Worm (Caenorhabditis elegans) whole organism, young adult: ENCODE data around the gene T10D4.11.

Source experiments
- C17E4.6 ChIP-seq: fragments of 200-800 bp; sonication (Bioruptor generic); IDR thresholded peaks from 2 replicates; pipeline ENCODE4 v1.3.6; 2022; ENCODE audit warnings: missing genetic modification reagents, missing genetic modification characterization, missing compliant biosample characterization
- D2030.7 ChIP-seq: fragments of 200-800 bp; sonication (Bioruptor generic); IDR thresholded peaks from 2 replicates; pipeline ENCODE4 v1.3.6; 2022; ENCODE audit warnings: missing genetic modification reagents, missing genetic modification characterization, missing compliant biosample characterization
- F33H1.4 ChIP-seq: fragments of 200-800 bp; sonication (Bioruptor generic); IDR thresholded peaks from 2 replicates; pipeline ENCODE4 v1.3.6; 2022; ENCODE audit warnings: missing genetic modification reagents, missing genetic modification characterization, missing compliant biosample characterization
- F49E8.2 ChIP-seq: sonication (generic microtip); optimal IDR thresholded peaks from 3 replicates; lab custom pipeline; 2017; ENCODE audit warnings: missing genetic modification characterization, mild to moderate bottlenecking, missing compliant biosample characterization, antibody characterized with exemption, moderate library complexity; ENCODE audit not compliant: insufficient read depth
- F55B11.4 ChIP-seq: sonication (generic microtip); optimal IDR thresholded peaks from 2 replicates; lab custom pipeline; 2016; ENCODE audit warnings: missing compliant biosample characterization, missing genetic modification characterization, borderline replicate concordance; ENCODE audit not compliant: insufficient read depth
- K11D2.4 ChIP-seq: fragments of 200-800 bp; sonication (Bioruptor generic); IDR thresholded peaks from 2 replicates; pipeline ENCODE4 v1.3.6; 2022; ENCODE audit warnings: missing genetic modification reagents, missing genetic modification characterization, missing compliant biosample characterization
- Y53F4B.3 ChIP-seq: fragments of 200-800 bp; sonication (Bioruptor generic); IDR thresholded peaks from 2 replicates; pipeline ENCODE4 v1.3.6; 2022; ENCODE audit warnings: missing genetic modification reagents, missing genetic modification characterization, missing compliant biosample characterization
- Y67H2A.10 ChIP-seq: fragments of 200-800 bp; sonication (Bioruptor generic); conservative IDR thresholded peaks from 2 replicates; pipeline ENCODE4 v1.3.6; 2022; ENCODE audit warnings: missing genetic modification reagents, missing genetic modification characterization, missing compliant biosample characterization
- ama-1 ChIP-seq, 3 experiments: fragments of 150-350 bp in 1 of 3; sonication (generic microtip) in 2 of 3; optimal IDR thresholded peaks; 2 replicates each; lab custom pipeline; 2014 to 2018; ENCODE audit warnings: missing biosample characterization in 2 of 3, missing genetic modification characterization in 2 of 3, missing genetic modification reagents in 2 of 3
- attf-3 ChIP-seq: fragments of 200-800 bp; sonication (Bioruptor generic); conservative IDR thresholded peaks from 2 replicates; pipeline ENCODE4 v1.3.6; 2022; ENCODE audit warnings: missing genetic modification reagents, missing genetic modification characterization, missing compliant biosample characterization
- bed-2 ChIP-seq: fragments of 200-800 bp; sonication (Bioruptor generic); IDR thresholded peaks from 2 replicates; pipeline ENCODE4 v1.3.6; 2022; ENCODE audit warnings: missing genetic modification reagents, missing genetic modification characterization, missing compliant biosample characterization
- ccch-3 ChIP-seq: fragments of 200-800 bp; sonication (Bioruptor generic); optimal IDR thresholded peaks from 2 replicates; lab custom pipeline; 2018; ENCODE audit warnings: mild to moderate bottlenecking, missing genetic modification characterization, missing compliant biosample characterization
- cebp-2 ChIP-seq: fragments of 200-800 bp; sonication (Bioruptor generic); IDR thresholded peaks from 2 replicates; pipeline ENCODE4 v1.3.6; 2022; ENCODE audit warnings: missing genetic modification characterization, missing compliant biosample characterization
- ceh-40 ChIP-seq: fragments of 200-800 bp; sonication (Bioruptor generic); IDR thresholded peaks from 2 replicates; pipeline ENCODE4 v1.3.6; 2022; ENCODE audit warnings: missing genetic modification characterization, missing compliant biosample characterization
- ceh-58 ChIP-seq: fragments of 200-800 bp; sonication (Bioruptor generic); IDR thresholded peaks from 2 replicates; pipeline ENCODE4 v1.3.6; 2022; ENCODE audit warnings: missing genetic modification characterization, missing compliant biosample characterization
- ceh-91 ChIP-seq: fragments of 200-800 bp; sonication (Bioruptor generic); IDR thresholded peaks from 2 replicates; pipeline ENCODE4 v1.3.6; 2022; ENCODE audit warnings: missing genetic modification reagents, missing genetic modification characterization, missing compliant biosample characterization
- chd-7 ChIP-seq: sonication (generic microtip); optimal IDR thresholded peaks from 2 replicates; lab custom pipeline; 2016; ENCODE audit warnings: mild to moderate bottlenecking, missing genetic modification characterization, moderate library complexity, missing compliant biosample characterization
- dox-1 ChIP-seq: fragments of 200-800 bp; sonication (Bioruptor generic); IDR thresholded peaks from 2 replicates; pipeline ENCODE4 v1.3.6; 2022; ENCODE audit warnings: missing genetic modification reagents, missing genetic modification characterization, missing compliant biosample characterization
- efl-1 ChIP-seq: fragments of 150-350 bp; optimal IDR thresholded peaks from 2 replicates; lab custom pipeline; 2014; ENCODE audit warnings: missing biosample characterization, missing genetic modification reagents, missing genetic modification characterization
- egrh-3 ChIP-seq: fragments of 200-800 bp; sonication (Bioruptor generic); IDR thresholded peaks from 2 replicates; pipeline ENCODE4 v1.3.6; 2022; ENCODE audit warnings: missing genetic modification reagents, missing genetic modification characterization, missing compliant biosample characterization
- hmg-1.2 ChIP-seq: fragments of 200-800 bp; sonication (Bioruptor generic); IDR thresholded peaks from 2 replicates; pipeline ENCODE4 v1.3.6; 2022; ENCODE audit warnings: missing genetic modification reagents, missing genetic modification characterization, missing compliant biosample characterization
- hsf-1 ChIP-seq: fragments of 200-800 bp; sonication (Bioruptor generic); IDR thresholded peaks from 2 replicates; pipeline ENCODE4 v1.3.6; 2022; ENCODE audit warnings: missing genetic modification reagents, missing genetic modification characterization, missing compliant biosample characterization
- lag-1 ChIP-seq: fragments of 200-800 bp; sonication (Bioruptor generic); IDR thresholded peaks from 2 replicates; pipeline ENCODE4 v1.3.6; 2022; ENCODE audit warnings: missing genetic modification reagents, missing genetic modification characterization, missing compliant biosample characterization
- let-526 ChIP-seq: fragments of 200-800 bp; sonication (Bioruptor generic); IDR thresholded peaks from 2 replicates; pipeline ENCODE4 v1.3.6; 2022; ENCODE audit warnings: missing genetic modification reagents, missing genetic modification characterization, missing compliant biosample characterization
- let-607 ChIP-seq, 2 experiments: fragments of 200-800 bp in 1 of 2; sonication (Bioruptor generic) in 1 of 2; sonication (generic microtip) in 1 of 2; optimal IDR thresholded peaks; 2 replicates each; lab custom pipeline; 2016 to 2018; ENCODE audit warnings: mild to moderate bottlenecking in 2 of 2, missing compliant biosample characterization in 2 of 2, missing genetic modification characterization in 2 of 2, moderate library complexity in 2 of 2, missing genotype in 1 of 2
- nhr-179 ChIP-seq: sonication (generic microtip); optimal IDR thresholded peaks from 2 replicates; lab custom pipeline; 2016; ENCODE audit warnings: mild to moderate bottlenecking, missing genetic modification characterization, missing compliant biosample characterization
- pbrm-1 ChIP-seq: fragments of 200-800 bp; sonication (Bioruptor generic); IDR thresholded peaks from 2 replicates; pipeline ENCODE4 v1.3.6; 2022; ENCODE audit warnings: missing genetic modification reagents, missing genetic modification characterization, missing compliant biosample characterization
- rpc-1 ChIP-seq, 2 experiments: fragments of 150-350 bp in 1 of 2; sonication (generic microtip) in 1 of 2; optimal IDR thresholded peaks; 2 replicates each; lab custom pipeline; 2014 to 2018; ENCODE audit warnings: missing biosample characterization in 1 of 2, missing genetic modification characterization in 1 of 2, missing genetic modification reagents in 1 of 2, missing genotype in 1 of 2
- sdz-38 ChIP-seq: sonication (generic microtip); optimal IDR thresholded peaks from 2 replicates; lab custom pipeline; 2016; ENCODE audit warnings: missing genotype, missing genetic modification characterization, missing compliant biosample characterization
- snpc-1.1 ChIP-seq: sonication (generic microtip); optimal IDR thresholded peaks from 2 replicates; lab custom pipeline; 2017; ENCODE audit warnings: missing genetic modification characterization, mild to moderate bottlenecking, missing compliant biosample characterization, antibody characterized with exemption, moderate library complexity, missing genotype, missing genetic modification reagents; ENCODE audit not compliant: insufficient read depth
- snpc-4 ChIP-seq, 5 experiments: fragments of 150-350 bp in 1 of 5; sonication (generic microtip) in 4 of 5; optimal IDR thresholded peaks; 2 replicates each; lab custom pipeline; 2014 to 2018; ENCODE audit warnings: missing genetic modification characterization in 5 of 5, missing biosample characterization in 3 of 5, antibody characterized with exemption in 2 of 5, mild to moderate bottlenecking in 2 of 5, missing compliant biosample characterization in 2 of 5, missing genotype in 2 of 5, moderate library complexity in 2 of 5, missing genetic modification reagents in 1 of 5
- somi-1 ChIP-seq: fragments of 200-800 bp; sonication (Bioruptor generic); optimal IDR thresholded peaks from 2 replicates; lab custom pipeline; 2018; ENCODE audit warnings: mild to moderate bottlenecking, missing genetic modification characterization, missing compliant biosample characterization
- sptf-2 ChIP-seq: fragments of 200-800 bp; sonication (Bioruptor generic); optimal IDR thresholded peaks from 2 replicates; lab custom pipeline; 2018; ENCODE audit warnings: mild to moderate bottlenecking, missing genetic modification characterization, missing compliant biosample characterization
- unc-62 ChIP-seq: fragments of 150-350 bp; optimal IDR thresholded peaks from 2 replicates; lab custom pipeline; 2014; ENCODE audit warnings: missing biosample characterization, missing genetic modification reagents, missing genetic modification characterization
- zfh-2 ChIP-seq: fragments of 200-800 bp; sonication (Bioruptor generic); conservative IDR thresholded peaks from 2 replicates; pipeline ENCODE4 v1.3.6; 2022; ENCODE audit warnings: missing genetic modification reagents, missing genetic modification characterization, missing compliant biosample characterization
- ztf-22 ChIP-seq: fragments of 200-800 bp; sonication (Bioruptor generic); optimal IDR thresholded peaks from 2 replicates; lab custom pipeline; 2018; ENCODE audit warnings: mild to moderate bottlenecking, missing genetic modification characterization, moderate library complexity, missing compliant biosample characterization
- ztf-28 ChIP-seq: fragments of 200-800 bp; sonication (Bioruptor generic); IDR thresholded peaks from 2 replicates; pipeline ENCODE4 v1.3.6; 2022; ENCODE audit warnings: missing genetic modification reagents, missing genetic modification characterization, missing compliant biosample characterization

Gene T10D4.11

ce11 chrII:3111147-3111546 lies 38.3 kb downstream of the T10D4.11 start, which contains the start of gene Y25C1A.13:
Gene Y25C1A.13 (minus strand): TSS chrII:3111247.
- TF ChIP-seq let-607 (tag; optimal IDR thresholded peaks at IDR 0.05; lab: Kevin White, UChicago): no peak
- TF ChIP-seq hmg-1.2 (GFP tag; lab: Robert Waterston, UW): peak; percentile 63

ce11 chrII:3110099-3110498 lies 39.3 kb downstream of the T10D4.11 start:
- TF ChIP-seq D2030.7 (GFP tag; lab: Robert Waterston, UW) (0 out of 2 replicates have a peak, but pooled peaks have one; percentile 23), cebp-2 (GFP tag; lab: Robert Waterston, UW) (0 out of 2 replicates have a peak, but pooled peaks have one; percentile 17), C17E4.6 (GFP tag; lab: Robert Waterston, UW) (no peak), hsf-1 (no peak), egrh-3 (peak; percentile 14; the same call in 1 of the 2 replicates), attf-3 (GFP tag; lab: Robert Waterston, UW) (0 out of 2 replicates have a peak, but pooled peaks have one; percentile 7), zfh-2 (GFP tag; lab: Robert Waterston, UW) (peak; percentile 46; the same call in 1 of the 2 replicates), snpc-1.1 (tag; lab: Kevin White, UChicago) (peak; percentile 60), bed-2 (GFP tag; lab: Robert Waterston, UW) (no peak), nhr-179 (tag; lab: Kevin White, UChicago) (no peak), snpc-4 (GFP tag; optimal IDR thresholded peaks at IDR 0.05; lab: Kevin White, UChicago) (no peak), snpc-4 (tag; optimal IDR thresholded peaks at IDR 0.05; lab: Kevin White, UChicago) (peak in 2 of 4 experiments; percentile 57 to 74), sptf-2 (no peak), hmg-1.2 (GFP tag; lab: Robert Waterston, UW) (peak; percentile 10; the same call in 1 of the 2 replicates), F49E8.2 (tag; lab: Kevin White, UChicago) (no peak), ztf-28 (GFP tag; lab: Robert Waterston, UW) (no peak)

ce11 chrII:3109533-3109932 lies 39.9 kb downstream of the T10D4.11 start:
- 0 out of 2 replicates have a peak, but pooled peaks have one; percentile 12 for TF ChIP-seq dox-1 (GFP tag; lab: Robert Waterston, UW)
- no peak for TF ChIP-seq ztf-22 (GFP tag; lab: Kevin White, UChicago)
- TF ChIP-seq zfh-2 (GFP tag; lab: Robert Waterston, UW): peak; percentile 55; the same call in 1 of the 2 replicates
- TF ChIP-seq K11D2.4: no peak
- TF ChIP-seq rpc-1 (optimal IDR thresholded peaks at IDR 0.05; lab: Kevin White, UChicago): no peak
- TF ChIP-seq rpc-1 (tag; optimal IDR thresholded peaks at IDR 0.05; lab: Kevin White, UChicago): no peak

ce11 chrII:3108101-3108500 lies 41.3 kb downstream of the T10D4.11 start:
- peak; percentile 59 for TF ChIP-seq snpc-1.1 (tag; lab: Kevin White, UChicago)
- peak; percentile 7 for TF ChIP-seq chd-7 (tag; lab: Kevin White, UChicago)
- TF ChIP-seq F49E8.2 (tag; lab: Kevin White, UChicago): no peak
- TF ChIP-seq efl-1: no peak
- TF ChIP-seq snpc-4 (GFP tag; optimal IDR thresholded peaks at IDR 0.05; lab: Kevin White, UChicago): no peak
- peak in 3 of 4 experiments; percentile 51 to 81 (median 58) for TF ChIP-seq snpc-4 (tag; optimal IDR thresholded peaks at IDR 0.05; lab: Kevin White, UChicago)
- TF ChIP-seq sdz-38 (tag; lab: Kevin White, UChicago): no peak
- no peak for TF ChIP-seq ceh-40 (GFP tag; lab: Robert Waterston, UW)
- no peak for TF ChIP-seq pbrm-1 (GFP tag; lab: Robert Waterston, UW)
- no peak for TF ChIP-seq Y53F4B.3 (GFP tag; lab: Robert Waterston, UW)
- TF ChIP-seq somi-1 (GFP tag; lab: Kevin White, UChicago): no peak
- no peak for TF ChIP-seq ceh-58 (GFP tag; lab: Robert Waterston, UW)
- TF ChIP-seq F55B11.4 (tag; lab: Kevin White, UChicago): no peak
- no peak for TF ChIP-seq let-526 (GFP tag; lab: Robert Waterston, UW)
- TF ChIP-seq ceh-91: no peak
- TF ChIP-seq zfh-2 (GFP tag; lab: Robert Waterston, UW): peak; percentile 93
- no peak for TF ChIP-seq unc-62 (GFP tag; lab: Kevin White, UChicago)
- TF ChIP-seq egrh-3: peak; percentile 84
- TF ChIP-seq ccch-3 (GFP tag; lab: Kevin White, UChicago): no peak
- no peak for TF ChIP-seq F33H1.4 (GFP tag; lab: Robert Waterston, UW)
- no peak for TF ChIP-seq lag-1
- no peak for TF ChIP-seq Y67H2A.10 (GFP tag; lab: Robert Waterston, UW)
- TF ChIP-seq ama-1 (optimal IDR thresholded peaks at IDR 0.05; lab: Kevin White, UChicago): no peak
- TF ChIP-seq ama-1 (GFP tag; optimal IDR thresholded peaks at IDR 0.05; lab: Kevin White, UChicago): no peak
